Worm (Caenorhabditis elegans) whole organism, mixed stage, embryonic: ENCODE data around the gene clec-233.

Experiments used
- blmp-1 ChIP-seq: fragments of 150-350 bp; optimal IDR thresholded peaks from 2 replicates; lab custom pipeline; 2014; ENCODE audit warnings: missing biosample characterization, missing genetic modification characterization
- unc-62 ChIP-seq: fragments of 150-350 bp; optimal IDR thresholded peaks from 2 replicates; lab custom pipeline; 2014; ENCODE audit warnings: missing biosample characterization, missing genetic modification reagents, missing genetic modification characterization

ce11 chrV:16213323-16213722 lies 20.4 kb upstream of the clec-233 start:
- TF ChIP-seq unc-62 (GFP tag; lab: Kevin White, UChicago) = no peak
- TF ChIP-seq blmp-1 (tag; lab: Kevin White, UChicago) = no peak
